Worm (Caenorhabditis elegans) whole organism, L4 larva: ENCODE results near the gene egl-21.
A peak's percentile ranks its signal among the peaks of the same experiment; 100 is the strongest.

ENCODE experiments used
- R02D3.7 ChIP-seq: fragments of 150-350 bp; sonication (generic microtip); optimal IDR thresholded peaks from 3 replicates; lab custom pipeline; 2014; ENCODE audit warnings: missing biosample characterization, missing genetic modification characterization
- aly-2 ChIP-seq: sonication (generic microtip); optimal IDR thresholded peaks from 2 replicates; lab custom pipeline; 2018; ENCODE audit warnings: missing biosample characterization, missing genetic modification characterization
- arid-1 ChIP-seq: fragments of 200-800 bp; sonication (Bioruptor generic); conservative IDR thresholded peaks from 2 replicates; pipeline ENCODE4 v1.3.6; 2022; ENCODE audit warnings: missing genetic modification reagents, missing genetic modification characterization, missing compliant biosample characterization
- ceh-44 ChIP-seq: fragments of 200-800 bp; sonication (Bioruptor generic); IDR thresholded peaks from 2 replicates; pipeline ENCODE4 v1.3.6; 2022; ENCODE audit warnings: missing genetic modification reagents, missing genetic modification characterization, missing compliant biosample characterization
- daf-12 ChIP-seq: fragments of 150-350 bp; optimal IDR thresholded peaks from 2 replicates; lab custom pipeline; 2014; ENCODE audit warnings: missing biosample characterization, missing genetic modification reagents, missing genetic modification characterization
- daf-16 ChIP-seq, 3 experiments: sonication (generic microtip); optimal IDR thresholded peaks; 2 replicates each; lab custom pipeline; 2016 to 2017; ENCODE audit warnings: missing genetic modification characterization in 3 of 3, missing genetic modification reagents in 3 of 3, mild to moderate bottlenecking in 2 of 3, missing compliant biosample characterization in 2 of 3, missing biosample characterization in 1 of 3, moderate library complexity in 1 of 3
- dmd-6 ChIP-seq: fragments of 200-800 bp; sonication (Bioruptor generic); IDR thresholded peaks from 2 replicates; pipeline ENCODE4 v1.3.6; 2022; ENCODE audit warnings: missing genetic modification reagents, missing genetic modification characterization, missing compliant biosample characterization
- dmd-8 ChIP-seq: fragments of 200-800 bp; sonication (Bioruptor generic); IDR thresholded peaks from 2 replicates; pipeline ENCODE4 v1.3.6; 2022; ENCODE audit warnings: missing genetic modification characterization, missing compliant biosample characterization
- duxl-1 ChIP-seq: sonication (generic microtip); optimal IDR thresholded peaks from 2 replicates; lab custom pipeline; 2016; ENCODE audit warnings: mild to moderate bottlenecking, missing genetic modification characterization, moderate library complexity, missing compliant biosample characterization; ENCODE audit not compliant: poor library complexity
- fkh-10 ChIP-seq: fragments of 150-350 bp; optimal IDR thresholded peaks from 2 replicates; lab custom pipeline; 2014; ENCODE audit warnings: missing biosample characterization, missing genetic modification reagents, missing genetic modification characterization
- hif-1 ChIP-seq, 2 experiments: sonication (generic microtip); optimal IDR thresholded peaks; 2 replicates each; lab custom pipeline; 2016 to 2017; ENCODE audit warnings: missing compliant biosample characterization in 2 of 2, missing genetic modification characterization in 2 of 2, missing genetic modification reagents in 2 of 2, missing genotype in 2 of 2, mild to moderate bottlenecking in 1 of 2
- lin-15B ChIP-seq: fragments of 150-350 bp; sonication (generic microtip); optimal IDR thresholded peaks from 3 replicates; lab custom pipeline; 2014; ENCODE audit warnings: missing biosample characterization, missing genetic modification characterization
- madf-9 ChIP-seq: fragments of 200-800 bp; sonication (Bioruptor generic); conservative IDR thresholded peaks from 2 replicates; pipeline ENCODE4 v1.3.6; 2022; ENCODE audit warnings: missing genetic modification reagents, missing genetic modification characterization, missing compliant biosample characterization
- mes-2 ChIP-seq: sonication (generic microtip); optimal IDR thresholded peaks from 2 replicates; lab custom pipeline; 2016; ENCODE audit warnings: missing genotype, mild to moderate bottlenecking, missing genetic modification characterization, missing compliant biosample characterization; ENCODE audit not compliant: poor library complexity, severe bottlenecking
- mxl-2 ChIP-seq: fragments of 200-800 bp; sonication (Bioruptor generic); conservative IDR thresholded peaks from 2 replicates; pipeline ENCODE4 v1.3.6; 2022; ENCODE audit warnings: missing genetic modification reagents, missing genetic modification characterization, missing compliant biosample characterization
- mxl-3 ChIP-seq: fragments of 200-800 bp; sonication (Bioruptor generic); optimal IDR thresholded peaks from 2 replicates; lab custom pipeline; 2018; ENCODE audit warnings: mild to moderate bottlenecking, missing genetic modification characterization, missing compliant biosample characterization
- nhr-28 ChIP-seq: fragments of 150-350 bp; optimal IDR thresholded peaks from 2 replicates; lab custom pipeline; 2014; ENCODE audit warnings: missing biosample characterization, missing genetic modification characterization
- nhr-48 ChIP-seq: sonication (generic microtip); optimal IDR thresholded peaks from 2 replicates; lab custom pipeline; 2016; ENCODE audit warnings: mild to moderate bottlenecking, missing genetic modification characterization, missing compliant biosample characterization
- nhr-76 ChIP-seq: fragments of 150-350 bp; optimal IDR thresholded peaks from 2 replicates; lab custom pipeline; 2014; ENCODE audit warnings: missing biosample characterization, missing genetic modification characterization
- nhr-77 ChIP-seq: fragments of 150-350 bp; optimal IDR thresholded peaks from 2 replicates; lab custom pipeline; 2014; ENCODE audit warnings: missing biosample characterization, missing genetic modification characterization
- php-3 ChIP-seq: fragments of 200-800 bp; sonication (Bioruptor generic); IDR thresholded peaks from 2 replicates; pipeline ENCODE4 v1.3.6; 2022; ENCODE audit warnings: missing genetic modification reagents, missing genetic modification characterization, missing compliant biosample characterization
- pqm-1 ChIP-seq: sonication (generic microtip); optimal IDR thresholded peaks from 2 replicates; lab custom pipeline; 2017; ENCODE audit warnings: missing biosample characterization, missing genetic modification characterization
- rbr-2 ChIP-seq: sonication (generic microtip); optimal IDR thresholded peaks from 2 replicates; lab custom pipeline; 2016; ENCODE audit warnings: missing genotype, missing genetic modification characterization, missing compliant biosample characterization
- saeg-2 ChIP-seq: fragments of 200-800 bp; sonication (Bioruptor generic); IDR thresholded peaks from 2 replicates; pipeline ENCODE4 v1.3.6; 2022; ENCODE audit warnings: missing genetic modification reagents, missing genetic modification characterization, missing compliant biosample characterization
- sdz-12 ChIP-seq: fragments of 200-800 bp; sonication (Bioruptor generic); optimal IDR thresholded peaks from 2 replicates; lab custom pipeline; 2018; ENCODE audit warnings: mild to moderate bottlenecking, missing genetic modification characterization, missing compliant biosample characterization
- snpc-4 ChIP-seq: fragments of 150-350 bp; optimal IDR thresholded peaks from 2 replicates; lab custom pipeline; 2014; ENCODE audit warnings: missing biosample characterization, missing genetic modification characterization
- unc-62 ChIP-seq, 3 experiments: fragments of 150-350 bp in 1 of 3; sonication (generic microtip); optimal IDR thresholded peaks in 2 of 3; peaks in 1 of 3; 1 replicate in 1 of 3; 2 replicates in 2 of 3; lab custom pipeline; 2014 to 2017; ENCODE audit warnings: missing biosample characterization in 3 of 3, missing genetic modification characterization in 3 of 3, missing genetic modification reagents in 3 of 3, missing genotype in 1 of 3
- zip-11 ChIP-seq: fragments of 200-800 bp; sonication (Bioruptor generic); IDR thresholded peaks from 2 replicates; pipeline ENCODE4 v1.3.6; 2022; ENCODE audit warnings: missing genetic modification characterization, missing compliant biosample characterization
- zip-2 ChIP-seq: fragments of 150-350 bp; optimal IDR thresholded peaks from 2 replicates; lab custom pipeline; 2014; ENCODE audit warnings: missing biosample characterization, missing genetic modification characterization
- ztf-11 ChIP-seq: fragments of 150-350 bp; optimal IDR thresholded peaks from 2 replicates; lab custom pipeline; 2014; ENCODE audit warnings: missing biosample characterization, missing genetic modification characterization

egl-21 gene

DNA sequence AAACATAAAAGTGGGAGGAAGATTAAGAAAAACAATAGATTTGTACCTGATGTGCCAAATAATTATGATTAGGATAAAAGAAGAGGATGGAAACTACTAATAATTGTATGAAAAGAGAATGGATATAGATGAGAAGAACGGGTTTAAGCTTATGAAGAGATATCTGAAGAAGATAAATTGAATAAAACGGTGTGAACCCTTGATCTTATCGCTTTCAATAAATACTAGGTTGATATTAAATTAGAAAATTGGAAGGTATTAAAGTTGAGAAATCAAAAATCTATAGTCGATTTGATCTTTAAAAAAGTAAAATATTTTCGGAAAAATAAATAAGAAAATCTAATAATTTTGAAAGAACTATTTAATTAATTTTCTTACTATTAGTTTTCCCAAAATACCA, 31.8 kb downstream of the egl-21 start, which contains the start of gene F13B12.4:
TSS of gene F13B12.4 (minus strand) at position 101 of the 400 bp plus-strand sequence.
- no peak for TF ChIP-seq mes-2
- TF ChIP-seq zip-2 (tag; lab: Kevin White, UChicago) = no peak
- no peak for TF ChIP-seq rbr-2
- no peak for TF ChIP-seq unc-62 (GFP tag; optimal IDR thresholded peaks at IDR 0.05 in 1 of 2; lab: Kevin White, UChicago)
- no peak for TF ChIP-seq unc-62 (tag; optimal IDR thresholded peaks at IDR 0.05; lab: Kevin White, UChicago)

DNA sequence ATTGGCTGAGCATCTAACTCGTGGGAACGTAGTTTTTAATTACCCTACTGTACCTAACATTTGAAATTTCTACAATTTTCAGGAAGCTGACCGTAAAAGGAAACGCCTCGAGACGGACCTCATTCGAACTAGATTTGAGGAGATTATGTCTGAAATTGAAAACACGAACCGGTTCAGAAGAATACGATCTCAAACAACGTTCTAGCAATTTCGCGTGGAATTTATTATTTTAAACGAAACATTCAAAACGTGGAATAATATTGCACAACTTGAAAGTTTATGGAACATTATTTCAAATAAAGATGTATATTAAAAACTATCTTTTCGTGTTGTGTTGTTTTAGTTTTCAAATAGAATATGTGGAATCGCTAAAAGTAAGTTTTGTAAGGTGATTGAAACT, 38.1 kb downstream of the egl-21 start, which contains the start of gene F13B12.7:
TSS of gene F13B12.7 (plus strand) at position 301 of the 400 bp plus-strand sequence.
- TF ChIP-seq nhr-28 (tag; lab: Kevin White, UChicago) = no peak
- no peak for TF ChIP-seq duxl-1
- TF ChIP-seq dmd-8 = no peak
- TF ChIP-seq fkh-10 = no peak
- no peak for TF ChIP-seq zip-2 (tag; lab: Kevin White, UChicago)
- no peak for TF ChIP-seq dmd-6 (GFP tag; lab: Robert Waterston, UW)

DNA sequence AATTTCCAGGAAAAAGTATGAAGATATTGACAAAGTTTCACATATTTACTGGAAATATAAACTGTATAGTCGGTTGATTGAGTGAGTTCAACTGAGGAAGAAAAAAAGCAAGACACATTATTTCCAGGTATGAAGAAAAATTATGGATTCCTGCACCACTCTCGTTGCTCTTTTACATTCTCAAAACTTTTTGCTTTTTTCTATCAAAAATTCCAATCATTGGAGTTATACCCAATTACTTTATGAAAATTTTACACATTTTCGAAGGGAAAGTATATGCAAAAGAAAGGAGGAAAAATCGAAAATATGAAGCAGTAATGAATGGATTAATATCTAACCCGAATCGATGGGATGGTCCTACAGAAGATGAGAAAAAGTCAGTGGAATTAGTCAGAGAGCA, 38.7 kb downstream of the egl-21 start:
- TF ChIP-seq ceh-44 (GFP tag; lab: Robert Waterston, UW) = no peak
- no peak for TF ChIP-seq aly-2 (tag; lab: Kevin White, UChicago)
- TF ChIP-seq unc-62 (GFP tag; optimal IDR thresholded peaks at IDR 0.05 in 1 of 2; lab: Kevin White, UChicago) = peak in 1 of 2 experiments; percentile 51
- TF ChIP-seq unc-62 (tag; optimal IDR thresholded peaks at IDR 0.05; lab: Kevin White, UChicago) = no peak
- no peak for TF ChIP-seq ztf-11 (tag; lab: Kevin White, UChicago)
- TF ChIP-seq arid-1 (GFP tag; lab: Robert Waterston, UW) = no peak

DNA sequence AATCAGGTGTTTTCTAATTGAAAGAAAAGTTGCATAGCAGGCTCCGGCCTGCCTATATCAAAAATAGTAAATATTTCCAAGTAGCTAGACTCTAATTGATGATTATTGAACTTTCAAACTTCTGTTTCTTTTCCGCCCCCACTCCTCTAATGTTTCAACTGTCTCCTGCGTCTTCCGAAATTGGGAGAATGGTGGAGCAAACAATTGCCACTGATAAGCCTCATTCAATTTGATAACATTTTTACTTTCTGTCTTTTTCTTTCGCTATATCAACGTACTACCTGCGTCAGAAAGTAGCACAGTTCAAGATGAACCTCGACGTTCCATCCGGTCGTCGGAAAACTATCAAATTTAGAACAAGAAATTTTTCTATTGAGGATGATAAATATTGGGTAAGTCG, 42.7 kb downstream of the egl-21 start, which contains the start of gene F13B12.3:
TSS of gene F13B12.3 (plus strand) at position 223 of the 400 bp plus-strand sequence.
- no peak for TF ChIP-seq saeg-2
- TF ChIP-seq daf-16 (GFP tag; optimal IDR thresholded peaks at IDR 0.05; lab: Kevin White, UChicago) = no peak
- TF ChIP-seq daf-16 (tag; optimal IDR thresholded peaks at IDR 0.05; lab: Kevin White, UChicago) = peak; percentile 79
- TF ChIP-seq nhr-77 (tag; lab: Kevin White, UChicago) = peak; percentile 38
- no peak for TF ChIP-seq hif-1 (tag; optimal IDR thresholded peaks at IDR 0.05; lab: Kevin White, UChicago)
- TF ChIP-seq fkh-10 = no peak
- TF ChIP-seq zip-11 (GFP tag; lab: Robert Waterston, UW) = no peak
- peak; percentile 90 for TF ChIP-seq dmd-6 (GFP tag; lab: Robert Waterston, UW)
- TF ChIP-seq nhr-28 (tag; lab: Kevin White, UChicago) = peak; percentile 82
- TF ChIP-seq R02D3.7 (tag; lab: Kevin White, UChicago) = no peak
- no peak for TF ChIP-seq daf-12 (tag; lab: Kevin White, UChicago)
- TF ChIP-seq unc-62 (GFP tag; optimal IDR thresholded peaks at IDR 0.05 in 1 of 2; lab: Kevin White, UChicago) = peak in 1 of 2 experiments; percentile 53
- no peak for TF ChIP-seq unc-62 (tag; optimal IDR thresholded peaks at IDR 0.05; lab: Kevin White, UChicago)
- no peak for TF ChIP-seq lin-15B (tag; lab: Kevin White, UChicago)
- no peak for TF ChIP-seq php-3 (GFP tag; lab: Robert Waterston, UW)
- no peak for TF ChIP-seq nhr-76 (tag; lab: Kevin White, UChicago)
- peak; percentile 18 for TF ChIP-seq nhr-48 (tag; lab: Kevin White, UChicago)
- peak; percentile 97 for TF ChIP-seq pqm-1
- no peak for TF ChIP-seq snpc-4 (tag; lab: Kevin White, UChicago)
- no peak for TF ChIP-seq sdz-12 (GFP tag; lab: Kevin White, UChicago)
- no peak for TF ChIP-seq mxl-2 (GFP tag; lab: Robert Waterston, UW)

DNA sequence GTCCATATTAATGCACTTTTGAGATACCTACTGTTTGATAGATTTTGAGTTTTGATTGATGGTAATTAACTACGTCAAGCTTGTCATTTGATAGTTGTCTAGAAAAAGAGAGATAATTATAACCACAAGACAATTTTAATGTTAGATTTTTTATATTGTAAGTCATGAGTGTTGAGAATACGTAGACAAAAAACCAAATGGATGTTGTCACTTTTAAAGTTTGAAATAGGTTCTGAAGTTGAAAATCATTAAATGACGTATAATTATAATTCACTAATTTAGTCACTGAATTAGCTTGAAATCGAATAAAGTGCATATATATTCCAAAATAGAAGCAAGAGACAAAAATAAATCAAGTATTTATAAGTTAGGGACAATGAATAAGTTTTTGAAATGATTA, 44.5 kb downstream of the egl-21 start:
- TF ChIP-seq hif-1 (tag; optimal IDR thresholded peaks at IDR 0.05; lab: Kevin White, UChicago) (no peak), sdz-12 (GFP tag; lab: Kevin White, UChicago) (no peak), mxl-3 (no peak), madf-9 (GFP tag; lab: Robert Waterston, UW) (no peak)
